Worm (Caenorhabditis elegans) whole organism, young adult: Measurements from ENCODE around the gene twk-21.

Experiments used
- Y67H2A.10 ChIP-seq: fragments of 200-800 bp; sonication (Bioruptor generic); conservative IDR thresholded peaks from 2 replicates; pipeline ENCODE4 v1.3.6; 2022; ENCODE audit warnings: missing genetic modification reagents, missing genetic modification characterization, missing compliant biosample characterization
- attf-3 ChIP-seq: fragments of 200-800 bp; sonication (Bioruptor generic); conservative IDR thresholded peaks from 2 replicates; pipeline ENCODE4 v1.3.6; 2022; ENCODE audit warnings: missing genetic modification reagents, missing genetic modification characterization, missing compliant biosample characterization
- cebp-1 ChIP-seq, 2 experiments: fragments of 200-800 bp in 1 of 2; sonication (Bioruptor generic) in 1 of 2; sonication (generic microtip) in 1 of 2; IDR thresholded peaks in 1 of 2; optimal IDR thresholded peaks in 1 of 2; 2 replicates each; pipeline versions ENCODE4 v1.3.6 to Lab custom; 2017 to 2022; ENCODE audit warnings: missing compliant biosample characterization in 2 of 2, missing genetic modification characterization in 2 of 2, mild to moderate bottlenecking in 1 of 2, missing genetic modification reagents in 1 of 2, moderate library complexity in 1 of 2
- ceh-40 ChIP-seq: fragments of 200-800 bp; sonication (Bioruptor generic); IDR thresholded peaks from 2 replicates; pipeline ENCODE4 v1.3.6; 2022; ENCODE audit warnings: missing genetic modification characterization, missing compliant biosample characterization
- chd-7 ChIP-seq: sonication (generic microtip); optimal IDR thresholded peaks from 2 replicates; lab custom pipeline; 2016; ENCODE audit warnings: mild to moderate bottlenecking, missing genetic modification characterization, moderate library complexity, missing compliant biosample characterization
- lsy-27 ChIP-seq: sonication (generic microtip); optimal IDR thresholded peaks from 2 replicates; lab custom pipeline; 2017; ENCODE audit warnings: missing genetic modification characterization, mild to moderate bottlenecking, missing compliant biosample characterization, antibody characterized with exemption, missing genotype, borderline replicate concordance; ENCODE audit not compliant: insufficient read depth

The twk-21 gene

ce11 chrX:16349019-16349418 is 49.3 kb downstream of the twk-21 start (continued):
- TF ChIP-seq cebp-1 (GFP tag; IDR thresholded peaks at IDR 0.05; lab: Robert Waterston, UW): no peak
- TF ChIP-seq cebp-1 (tag; optimal IDR thresholded peaks at IDR 0.05; lab: Kevin White, UChicago): peak; percentile 40
- no peak for TF ChIP-seq ceh-40 (GFP tag; lab: Robert Waterston, UW)
- TF ChIP-seq Y67H2A.10: no peak
- no peak for TF ChIP-seq lsy-27 (tag; lab: Kevin White, UChicago)

- peak; percentile 10 for TF ChIP-seq chd-7
- no peak for TF ChIP-seq attf-3
Measured at ce11 chrX:16352503-16352902, 52.8 kb downstream of the twk-21 start.
